Worm (Caenorhabditis elegans) whole organism, young adult: ENCODE data around the gene erh-2.
A peak's percentile ranks its signal among the peaks of the same experiment; 100 is the strongest.

Experiments used
- C06A6.2 ChIP-seq: fragments of 200-800 bp; sonication (Bioruptor generic); conservative IDR thresholded peaks from 2 replicates; pipeline ENCODE4 v1.3.6; 2022; ENCODE audit warnings: missing genetic modification characterization, missing compliant biosample characterization
- C17E4.6 ChIP-seq: fragments of 200-800 bp; sonication (Bioruptor generic); IDR thresholded peaks from 2 replicates; pipeline ENCODE4 v1.3.6; 2022; ENCODE audit warnings: missing genetic modification reagents, missing genetic modification characterization, missing compliant biosample characterization
- D2030.7 ChIP-seq: fragments of 200-800 bp; sonication (Bioruptor generic); IDR thresholded peaks from 2 replicates; pipeline ENCODE4 v1.3.6; 2022; ENCODE audit warnings: missing genetic modification reagents, missing genetic modification characterization, missing compliant biosample characterization
- F10E7.11 ChIP-seq: sonication (generic microtip); optimal IDR thresholded peaks from 2 replicates; lab custom pipeline; 2017; ENCODE audit warnings: mild to moderate bottlenecking, missing genetic modification characterization, moderate library complexity, missing compliant biosample characterization
- F55B11.4 ChIP-seq: sonication (generic microtip); optimal IDR thresholded peaks from 2 replicates; lab custom pipeline; 2016; ENCODE audit warnings: missing compliant biosample characterization, missing genetic modification characterization, borderline replicate concordance; ENCODE audit not compliant: insufficient read depth
- F57A8.1 ChIP-seq: fragments of 200-800 bp; sonication (Bioruptor generic); optimal IDR thresholded peaks from 2 replicates; lab custom pipeline; 2018; ENCODE audit warnings: mild to moderate bottlenecking, missing genetic modification characterization, moderate library complexity, missing compliant biosample characterization
- F57C9.4 ChIP-seq: sonication (generic microtip); optimal IDR thresholded peaks from 2 replicates; lab custom pipeline; 2017; ENCODE audit warnings: mild to moderate bottlenecking, missing genetic modification characterization, missing compliant biosample characterization
- T26A5.8 ChIP-seq: sonication (generic microtip); optimal IDR thresholded peaks from 2 replicates; lab custom pipeline; 2016; ENCODE audit warnings: missing genetic modification characterization, missing compliant biosample characterization
- Y53F4B.3 ChIP-seq: fragments of 200-800 bp; sonication (Bioruptor generic); IDR thresholded peaks from 2 replicates; pipeline ENCODE4 v1.3.6; 2022; ENCODE audit warnings: missing genetic modification reagents, missing genetic modification characterization, missing compliant biosample characterization
- Y53G8AR.9 ChIP-seq: fragments of 200-800 bp; sonication (Bioruptor generic); conservative IDR thresholded peaks from 2 replicates; pipeline ENCODE4 v1.3.6; 2022; ENCODE audit warnings: missing genetic modification reagents, missing genetic modification characterization, missing compliant biosample characterization
- Y79H2A.3 ChIP-seq: fragments of 200-800 bp; sonication (Bioruptor generic); conservative IDR thresholded peaks from 2 replicates; pipeline ENCODE4 v1.3.6; 2022; ENCODE audit warnings: missing genetic modification reagents, missing genetic modification characterization, missing compliant biosample characterization
- Y95B8A.8 ChIP-seq: fragments of 200-800 bp; sonication (Bioruptor generic); IDR thresholded peaks from 2 replicates; pipeline ENCODE4 v1.3.6; 2022; ENCODE audit warnings: missing genetic modification reagents, missing genetic modification characterization, missing compliant biosample characterization
- ZK185.1 ChIP-seq: sonication (generic microtip); optimal IDR thresholded peaks from 2 replicates; lab custom pipeline; 2016; ENCODE audit warnings: mild to moderate bottlenecking, missing genetic modification characterization, missing compliant biosample characterization; ENCODE audit not compliant: poor library complexity, severe bottlenecking
- ama-1 ChIP-seq, 3 experiments: fragments of 150-350 bp in 1 of 3; sonication (generic microtip) in 2 of 3; optimal IDR thresholded peaks; 2 replicates each; lab custom pipeline; 2014 to 2018; ENCODE audit warnings: missing biosample characterization in 2 of 3, missing genetic modification characterization in 2 of 3, missing genetic modification reagents in 2 of 3
- aptf-3 ChIP-seq: fragments of 200-800 bp; sonication (Bioruptor generic); IDR thresholded peaks from 2 replicates; pipeline ENCODE4 v1.3.6; 2022; ENCODE audit warnings: missing genetic modification characterization, missing compliant biosample characterization
- atf-7 ChIP-seq: sonication (generic microtip); optimal IDR thresholded peaks from 2 replicates; lab custom pipeline; 2017; ENCODE audit warnings: mild to moderate bottlenecking, missing genetic modification characterization, missing compliant biosample characterization
- athp-1 ChIP-seq: sonication (generic microtip); optimal IDR thresholded peaks from 2 replicates; lab custom pipeline; 2017; ENCODE audit warnings: mild to moderate bottlenecking, missing genetic modification characterization, missing compliant biosample characterization
- attf-3 ChIP-seq: fragments of 200-800 bp; sonication (Bioruptor generic); conservative IDR thresholded peaks from 2 replicates; pipeline ENCODE4 v1.3.6; 2022; ENCODE audit warnings: missing genetic modification reagents, missing genetic modification characterization, missing compliant biosample characterization
- attf-6 ChIP-seq: fragments of 200-800 bp; sonication (Bioruptor generic); IDR thresholded peaks from 2 replicates; pipeline ENCODE4 v1.3.6; 2022; ENCODE audit warnings: missing genetic modification reagents, missing genetic modification characterization, missing compliant biosample characterization
- bed-2 ChIP-seq: fragments of 200-800 bp; sonication (Bioruptor generic); IDR thresholded peaks from 2 replicates; pipeline ENCODE4 v1.3.6; 2022; ENCODE audit warnings: missing genetic modification reagents, missing genetic modification characterization, missing compliant biosample characterization
- ccch-3 ChIP-seq: fragments of 200-800 bp; sonication (Bioruptor generic); optimal IDR thresholded peaks from 2 replicates; lab custom pipeline; 2018; ENCODE audit warnings: mild to moderate bottlenecking, missing genetic modification characterization, missing compliant biosample characterization
- cebp-2 ChIP-seq: fragments of 200-800 bp; sonication (Bioruptor generic); IDR thresholded peaks from 2 replicates; pipeline ENCODE4 v1.3.6; 2022; ENCODE audit warnings: missing genetic modification characterization, missing compliant biosample characterization
- ceh-100 ChIP-seq: fragments of 200-800 bp; sonication (Bioruptor generic); IDR thresholded peaks from 2 replicates; pipeline ENCODE4 v1.3.6; 2022; ENCODE audit warnings: missing genetic modification reagents, missing genetic modification characterization, missing compliant biosample characterization
- ceh-27 ChIP-seq: fragments of 200-800 bp; sonication (Bioruptor generic); optimal IDR thresholded peaks from 2 replicates; lab custom pipeline; 2018; ENCODE audit warnings: mild to moderate bottlenecking, missing genetic modification characterization, moderate library complexity, missing compliant biosample characterization
- efl-1 ChIP-seq: fragments of 150-350 bp; optimal IDR thresholded peaks from 2 replicates; lab custom pipeline; 2014; ENCODE audit warnings: missing biosample characterization, missing genetic modification reagents, missing genetic modification characterization
- egl-18 ChIP-seq: fragments of 200-800 bp; sonication (Bioruptor generic); IDR thresholded peaks from 2 replicates; pipeline ENCODE4 v1.3.6; 2022; ENCODE audit warnings: missing genetic modification reagents, missing genetic modification characterization, missing compliant biosample characterization
- ekl-4 ChIP-seq: fragments of 200-800 bp; sonication (Bioruptor generic); IDR thresholded peaks from 2 replicates; pipeline ENCODE4 v1.3.6; 2022; ENCODE audit warnings: missing genetic modification reagents, missing genetic modification characterization, missing compliant biosample characterization
- gei-17 ChIP-seq: fragments of 200-800 bp; sonication (Bioruptor generic); optimal IDR thresholded peaks from 2 replicates; lab custom pipeline; 2018; ENCODE audit warnings: mild to moderate bottlenecking, missing genetic modification characterization, missing compliant biosample characterization
- hlh-26 ChIP-seq: fragments of 200-800 bp; sonication (Bioruptor generic); conservative IDR thresholded peaks from 2 replicates; pipeline ENCODE4 v1.3.6; 2022; ENCODE audit warnings: missing genetic modification reagents, missing genetic modification characterization, missing compliant biosample characterization
- hmg-1.2 ChIP-seq: fragments of 200-800 bp; sonication (Bioruptor generic); IDR thresholded peaks from 2 replicates; pipeline ENCODE4 v1.3.6; 2022; ENCODE audit warnings: missing genetic modification reagents, missing genetic modification characterization, missing compliant biosample characterization
- hsf-1 ChIP-seq: fragments of 200-800 bp; sonication (Bioruptor generic); IDR thresholded peaks from 2 replicates; pipeline ENCODE4 v1.3.6; 2022; ENCODE audit warnings: missing genetic modification reagents, missing genetic modification characterization, missing compliant biosample characterization
- lag-1 ChIP-seq: fragments of 200-800 bp; sonication (Bioruptor generic); IDR thresholded peaks from 2 replicates; pipeline ENCODE4 v1.3.6; 2022; ENCODE audit warnings: missing genetic modification reagents, missing genetic modification characterization, missing compliant biosample characterization
- let-607 ChIP-seq, 2 experiments: fragments of 200-800 bp in 1 of 2; sonication (Bioruptor generic) in 1 of 2; sonication (generic microtip) in 1 of 2; optimal IDR thresholded peaks; 2 replicates each; lab custom pipeline; 2016 to 2018; ENCODE audit warnings: mild to moderate bottlenecking in 2 of 2, missing compliant biosample characterization in 2 of 2, missing genetic modification characterization in 2 of 2, moderate library complexity in 2 of 2, missing genotype in 1 of 2
- lin-40 ChIP-seq: sonication (generic microtip); optimal IDR thresholded peaks from 2 replicates; lab custom pipeline; 2016; ENCODE audit warnings: missing genetic modification characterization, mild to moderate bottlenecking, missing compliant biosample characterization, missing genotype, missing genetic modification reagents
- lsl-1 ChIP-seq: fragments of 200-800 bp; sonication (Bioruptor generic); optimal IDR thresholded peaks from 2 replicates; lab custom pipeline; 2018; ENCODE audit warnings: mild to moderate bottlenecking, missing genetic modification characterization, moderate library complexity, missing compliant biosample characterization
- lsy-27 ChIP-seq: sonication (generic microtip); optimal IDR thresholded peaks from 2 replicates; lab custom pipeline; 2017; ENCODE audit warnings: missing genetic modification characterization, mild to moderate bottlenecking, missing compliant biosample characterization, antibody characterized with exemption, missing genotype, borderline replicate concordance; ENCODE audit not compliant: insufficient read depth
- madf-3 ChIP-seq: fragments of 200-800 bp; sonication (Bioruptor generic); IDR thresholded peaks from 2 replicates; pipeline ENCODE4 v1.3.6; 2022; ENCODE audit warnings: missing genetic modification reagents, missing genetic modification characterization, missing compliant biosample characterization
- mel-28 ChIP-seq: sonication (generic microtip); optimal IDR thresholded peaks from 2 replicates; lab custom pipeline; 2016; ENCODE audit warnings: borderline replicate concordance, mild to moderate bottlenecking, missing genetic modification characterization, missing compliant biosample characterization
- nhr-80 ChIP-seq: sonication (generic microtip); optimal IDR thresholded peaks from 2 replicates; lab custom pipeline; 2016; ENCODE audit warnings: missing genetic modification characterization, missing compliant biosample characterization
- pbrm-1 ChIP-seq: fragments of 200-800 bp; sonication (Bioruptor generic); IDR thresholded peaks from 2 replicates; pipeline ENCODE4 v1.3.6; 2022; ENCODE audit warnings: missing genetic modification reagents, missing genetic modification characterization, missing compliant biosample characterization
- rcor-1 ChIP-seq: fragments of 200-800 bp; sonication (Bioruptor generic); IDR thresholded peaks from 2 replicates; pipeline ENCODE4 v1.3.6; 2022; ENCODE audit warnings: missing genetic modification reagents, missing genetic modification characterization, missing compliant biosample characterization
- rec-8 ChIP-seq, 2 experiments: sonication (generic microtip); optimal IDR thresholded peaks; 2 replicates each; lab custom pipeline; 2016; ENCODE audit warnings: mild to moderate bottlenecking in 2 of 2, missing genetic modification characterization in 2 of 2, missing genetic modification reagents in 2 of 2, missing genotype in 2 of 2, missing biosample characterization in 1 of 2, missing compliant biosample characterization in 1 of 2, moderate library complexity in 1 of 2
- rpc-1 ChIP-seq, 2 experiments: fragments of 150-350 bp in 1 of 2; sonication (generic microtip) in 1 of 2; optimal IDR thresholded peaks; 2 replicates each; lab custom pipeline; 2014 to 2018; ENCODE audit warnings: missing biosample characterization in 1 of 2, missing genetic modification characterization in 1 of 2, missing genetic modification reagents in 1 of 2, missing genotype in 1 of 2
- tbx-9 ChIP-seq: sonication (generic microtip); optimal IDR thresholded peaks from 2 replicates; lab custom pipeline; 2016; ENCODE audit warnings: borderline replicate concordance, missing genetic modification characterization, inconsistent platforms, missing compliant biosample characterization
- unc-130 ChIP-seq: sonication (generic microtip); optimal IDR thresholded peaks from 2 replicates; lab custom pipeline; 2016; ENCODE audit warnings: missing genetic modification reagents, missing genetic modification characterization, missing compliant biosample characterization
- xnd-1 ChIP-seq: sonication (generic microtip); optimal IDR thresholded peaks from 2 replicates; lab custom pipeline; 2016; ENCODE audit warnings: missing genotype, missing genetic modification reagents, missing genetic modification characterization, missing compliant biosample characterization
- zfh-2 ChIP-seq: fragments of 200-800 bp; sonication (Bioruptor generic); conservative IDR thresholded peaks from 2 replicates; pipeline ENCODE4 v1.3.6; 2022; ENCODE audit warnings: missing genetic modification reagents, missing genetic modification characterization, missing compliant biosample characterization
- ztf-26 ChIP-seq: sonication (generic microtip); optimal IDR thresholded peaks from 2 replicates; lab custom pipeline; 2017; ENCODE audit warnings: missing genetic modification characterization, missing compliant biosample characterization

The erh-2 gene

DNA sequence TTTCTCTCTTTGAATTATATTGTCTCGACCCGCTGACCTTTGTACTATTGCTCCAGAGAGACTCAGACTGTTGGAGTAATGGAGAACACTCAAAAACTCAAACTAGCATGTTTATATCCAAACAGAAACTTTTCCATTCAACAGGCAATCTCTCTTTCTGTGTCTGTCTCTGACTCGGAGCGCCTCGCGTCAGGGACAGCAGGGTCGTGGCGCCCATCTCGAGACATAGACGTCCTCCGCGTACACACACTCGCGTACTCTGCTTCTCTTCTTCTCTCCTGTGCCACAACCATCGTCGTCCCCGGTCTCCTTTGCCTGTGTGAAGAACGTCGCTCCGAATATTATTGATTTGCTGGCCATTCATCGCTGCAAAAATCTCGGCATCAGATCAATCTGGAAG lies 41.1 kb upstream of the erh-2 start (continued):
- TF ChIP-seq attf-3 (GFP tag; lab: Robert Waterston, UW) (0 out of 2 replicates have a peak, but pooled peaks have one; percentile 9), lsy-27 (no peak), rpc-1 (optimal IDR thresholded peaks at IDR 0.05; lab: Kevin White, UChicago) (no peak), rpc-1 (tag; optimal IDR thresholded peaks at IDR 0.05; lab: Kevin White, UChicago) (no peak), egl-18 (no peak), atf-7 (no peak), let-607 (tag; optimal IDR thresholded peaks at IDR 0.05; lab: Kevin White, UChicago) (peak; percentile 2 to 30), lag-1 (GFP tag; lab: Robert Waterston, UW) (no peak), ceh-100 (GFP tag; lab: Robert Waterston, UW) (no peak), mel-28 (no peak), Y95B8A.8 (GFP tag; lab: Robert Waterston, UW) (no peak), Y79H2A.3 (GFP tag; lab: Robert Waterston, UW) (no peak), D2030.7 (GFP tag; lab: Robert Waterston, UW) (no peak), hlh-26 (no peak), F57C9.4 (tag; lab: Kevin White, UChicago) (no peak), hmg-1.2 (GFP tag; lab: Robert Waterston, UW) (peak; percentile 68; the same call in 1 of the 2 replicates), xnd-1 (tag; lab: Kevin White, UChicago) (no peak), aptf-3 (GFP tag; lab: Robert Waterston, UW) (no peak), athp-1 (tag; lab: Kevin White, UChicago) (no peak), attf-6 (GFP tag; lab: Robert Waterston, UW) (no peak), rec-8 (tag; optimal IDR thresholded peaks at IDR 0.05; lab: Kevin White, UChicago) (no peak), F10E7.11 (tag; lab: Kevin White, UChicago) (no peak), gei-17 (GFP tag; lab: Kevin White, UChicago) (no peak), hsf-1 (GFP tag; lab: Robert Waterston, UW) (no peak), ceh-27 (GFP tag; lab: Kevin White, UChicago) (peak; percentile 88), lsl-1 (GFP tag; lab: Kevin White, UChicago) (no peak), nhr-80 (tag; lab: Kevin White, UChicago) (peak; percentile 98), pbrm-1 (GFP tag; lab: Robert Waterston, UW) (0 out of 2 replicates have a peak, but pooled peaks have one; percentile 18), F55B11.4 (tag; lab: Kevin White, UChicago) (no peak), efl-1 (GFP tag; lab: Kevin White, UChicago) (no peak), bed-2 (GFP tag; lab: Robert Waterston, UW) (no peak), madf-3 (GFP tag; lab: Robert Waterston, UW) (no peak), tbx-9 (tag; lab: Kevin White, UChicago) (no peak), ama-1 (optimal IDR thresholded peaks at IDR 0.05; lab: Kevin White, UChicago) (no peak), ama-1 (GFP tag; optimal IDR thresholded peaks at IDR 0.05; lab: Kevin White, UChicago) (no peak), Y53F4B.3 (GFP tag; lab: Robert Waterston, UW) (no peak), cebp-2 (no peak), Y53G8AR.9 (GFP tag; lab: Robert Waterston, UW) (no peak), ztf-26 (tag; lab: Kevin White, UChicago) (no peak), ZK185.1 (tag; lab: Kevin White, UChicago) (peak; percentile 40), zfh-2 (GFP tag; lab: Robert Waterston, UW) (peak; percentile 98), lin-40 (tag; lab: Kevin White, UChicago) (peak; percentile 59), ccch-3 (GFP tag; lab: Kevin White, UChicago) (no peak), T26A5.8 (tag; lab: Kevin White, UChicago) (no peak), rcor-1 (GFP tag; lab: Robert Waterston, UW) (no peak; the same call in 1 of the 2 replicates), C17E4.6 (GFP tag; lab: Robert Waterston, UW) (no peak), F57A8.1 (GFP tag; lab: Kevin White, UChicago) (no peak), ekl-4 (GFP tag; lab: Robert Waterston, UW) (0 out of 2 replicates have a peak, but pooled peaks have one; percentile 30), C06A6.2 (GFP tag; lab: Robert Waterston, UW) (no peak), unc-130 (no peak)
